Worm (Caenorhabditis elegans) whole organism, early embryonic: ENCODE data around the gene gpx-2.

Experiments
- ama-1 ChIP-seq: fragments of 150-350 bp; optimal IDR thresholded peaks from 2 replicates; lab custom pipeline; 2014
- ceh-36 ChIP-seq: sonication (generic microtip); optimal IDR thresholded peaks from 2 replicates; lab custom pipeline; 2016; ENCODE audit warnings: missing genetic modification characterization, inconsistent platforms, missing compliant biosample characterization
- flt-1 ChIP-seq: fragments of 200-800 bp; sonication (Bioruptor generic); IDR thresholded peaks from 2 replicates; pipeline ENCODE4 v1.3.6; 2022; ENCODE audit warnings: missing genetic modification characterization, missing compliant biosample characterization
- hmbx-1 ChIP-seq: sonication (generic microtip); optimal IDR thresholded peaks from 2 replicates; lab custom pipeline; 2016; ENCODE audit warnings: mild to moderate bottlenecking, missing genetic modification characterization, missing compliant biosample characterization
- hmg-4 ChIP-seq: fragments of 200-800 bp; sonication (Bioruptor generic); optimal IDR thresholded peaks from 2 replicates; lab custom pipeline; 2018; ENCODE audit warnings: mild to moderate bottlenecking, missing genetic modification characterization, missing compliant biosample characterization
- scrt-1 ChIP-seq: fragments of 200-800 bp; sonication (Bioruptor generic); IDR thresholded peaks from 2 replicates; pipeline ENCODE4 v1.3.6; 2022; ENCODE audit warnings: missing genetic modification characterization, missing compliant biosample characterization
- tra-4 ChIP-seq: sonication (generic microtip); optimal IDR thresholded peaks from 2 replicates; lab custom pipeline; 2017; ENCODE audit warnings: missing genetic modification characterization, missing compliant biosample characterization

gpx-2 gene

DNA sequence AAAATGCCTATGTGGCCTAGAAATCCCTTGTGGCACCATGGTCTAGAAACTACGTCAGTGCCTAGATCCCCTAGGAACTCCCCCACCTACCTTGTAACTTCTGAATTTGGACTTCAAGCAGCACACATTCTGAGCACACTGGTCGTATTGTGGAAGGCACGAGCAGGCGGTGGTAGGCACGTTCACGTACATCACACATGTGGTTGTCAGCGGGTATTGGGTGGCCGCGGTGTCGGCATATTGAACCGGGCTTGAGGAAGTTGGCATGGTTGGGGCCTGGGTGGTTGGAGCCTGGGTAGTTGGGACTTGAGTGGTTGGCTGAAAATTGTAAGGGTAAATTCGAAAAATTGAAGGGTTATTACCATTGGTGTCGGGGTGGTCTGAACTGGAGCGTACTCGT, 41.2 kb downstream of the gpx-2 start:
- TF ChIP-seq hmg-4 (GFP tag; lab: Kevin White, UChicago) (no peak), ama-1 (lab: Kevin White, UChicago) (no peak), hmbx-1 (tag; lab: Kevin White, UChicago) (no peak), scrt-1 (GFP tag; lab: Robert Waterston, UW) (no peak)

- no peak for TF ChIP-seq flt-1 (GFP tag; lab: Robert Waterston, UW)
- TF ChIP-seq hmbx-1 (tag; lab: Kevin White, UChicago), result no peak
- no peak for TF ChIP-seq ceh-36 (tag; lab: Kevin White, UChicago)
Measured at ce11 chrII:14910307-14910706, 43.7 kb downstream of the gpx-2 start, which contains the start of gene R03C1.1. Gene R03C1.1, minus strand, starts transcription at chrII:14910407.

DNA sequence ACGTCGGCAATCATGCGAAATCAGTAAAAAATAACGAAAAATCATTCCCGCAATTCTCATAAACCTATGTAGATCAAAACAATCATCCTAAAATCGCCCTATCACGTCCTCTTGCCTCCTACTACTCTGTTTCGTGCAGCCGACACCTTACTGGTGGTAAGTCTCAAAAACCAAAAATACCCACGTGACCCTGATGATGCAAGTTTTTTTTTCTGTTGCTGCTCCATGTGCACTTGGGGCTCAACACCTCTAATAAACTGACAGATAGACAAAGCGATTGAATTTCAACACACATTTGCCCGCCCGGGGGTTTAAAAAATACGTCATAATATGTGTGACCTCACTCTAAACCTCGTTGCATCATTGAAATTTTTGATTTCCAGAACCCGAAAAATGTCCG, 50.3 kb downstream of the gpx-2 start:
- TF ChIP-seq flt-1 (GFP tag; lab: Robert Waterston, UW) (no peak), tra-4 (tag; lab: Kevin White, UChicago) (no peak)
